Worm (Caenorhabditis elegans): Measurements from ENCODE around the gene gpd-3.

ce11 chrX:3102165-3102564 lies 11.0 kb downstream of the gpd-3 start, which contains the start of gene ztf-13:
- TF ChIP-seq unc-62 (GFP tag; optimal IDR thresholded peaks at IDR 0.05) (no peak), nhr-76 (tag; optimal IDR thresholded peaks at IDR 0.05) (no peak), unc-39 (tag; optimal IDR thresholded peaks at IDR 0.05) (no peak), mab-5 (tag; optimal IDR thresholded peaks at IDR 0.05) (no peak), ztf-11 (tag; optimal IDR thresholded peaks at IDR 0.05) (no peak), elt-3 (tag; optimal IDR thresholded peaks at IDR 0.05) (no peak), snpc-4 (tag; optimal IDR thresholded peaks at IDR 0.05) (no peak), nhr-237 (tag; optimal IDR thresholded peaks at IDR 0.05) (no peak)

All from whole organism, mixed stage, embryonic.